Worm (Caenorhabditis elegans) whole organism, L4 larva: Measurements from ENCODE around the gene sri-70.

ENCODE experiments used
- Y5F2A.4 ChIP-seq: fragments of 200-800 bp; sonication (Bioruptor generic); optimal IDR thresholded peaks from 2 replicates; lab custom pipeline; 2018; ENCODE audit warnings: mild to moderate bottlenecking, missing genetic modification characterization, missing compliant biosample characterization
- ces-1 ChIP-seq: fragments of 150-350 bp; sonication (generic microtip); optimal IDR thresholded peaks from 4 replicates; lab custom pipeline; 2014; ENCODE audit warnings: missing biosample characterization, missing genetic modification reagents, missing genetic modification characterization
- daf-19 ChIP-seq: fragments of 200-800 bp; sonication (Bioruptor generic); conservative IDR thresholded peaks from 2 replicates; pipeline ENCODE4 v1.3.6; 2022; ENCODE audit warnings: missing genetic modification characterization, missing compliant biosample characterization
- dpl-1 ChIP-seq: fragments of 150-350 bp; optimal IDR thresholded peaks from 2 replicates; lab custom pipeline; 2014; ENCODE audit warnings: missing biosample characterization, missing genetic modification reagents, missing genetic modification characterization
- dve-1 ChIP-seq: sonication (generic microtip); optimal IDR thresholded peaks from 2 replicates; lab custom pipeline; 2017; ENCODE audit warnings: antibody characterized with exemption, mild to moderate bottlenecking, missing genetic modification characterization, missing compliant biosample characterization; ENCODE audit not compliant: insufficient read depth
- lin-13 ChIP-seq: fragments of 150-350 bp; optimal IDR thresholded peaks from 2 replicates; lab custom pipeline; 2014; ENCODE audit warnings: missing biosample characterization, missing genetic modification reagents, missing genetic modification characterization
- nhr-11 ChIP-seq: fragments of 150-350 bp; optimal IDR thresholded peaks from 2 replicates; lab custom pipeline; 2014; ENCODE audit warnings: missing biosample characterization, missing genetic modification characterization
- nhr-237 ChIP-seq: sonication (generic microtip); optimal IDR thresholded peaks from 2 replicates; lab custom pipeline; 2017; ENCODE audit warnings: missing biosample characterization, missing genetic modification characterization
- nhr-6 ChIP-seq: fragments of 150-350 bp; optimal IDR thresholded peaks from 2 replicates; lab custom pipeline; 2014; ENCODE audit warnings: missing biosample characterization, missing genetic modification characterization
- snpc-4 ChIP-seq: fragments of 150-350 bp; optimal IDR thresholded peaks from 2 replicates; lab custom pipeline; 2014; ENCODE audit warnings: missing biosample characterization, missing genetic modification characterization
- unc-62 ChIP-seq, 3 experiments: fragments of 150-350 bp in 1 of 3; sonication (generic microtip); optimal IDR thresholded peaks in 2 of 3; peaks in 1 of 3; 1 replicate in 1 of 3; 2 replicates in 2 of 3; lab custom pipeline; 2014 to 2017; ENCODE audit warnings: missing biosample characterization in 3 of 3, missing genetic modification characterization in 3 of 3, missing genetic modification reagents in 3 of 3, missing genotype in 1 of 3

DNA sequence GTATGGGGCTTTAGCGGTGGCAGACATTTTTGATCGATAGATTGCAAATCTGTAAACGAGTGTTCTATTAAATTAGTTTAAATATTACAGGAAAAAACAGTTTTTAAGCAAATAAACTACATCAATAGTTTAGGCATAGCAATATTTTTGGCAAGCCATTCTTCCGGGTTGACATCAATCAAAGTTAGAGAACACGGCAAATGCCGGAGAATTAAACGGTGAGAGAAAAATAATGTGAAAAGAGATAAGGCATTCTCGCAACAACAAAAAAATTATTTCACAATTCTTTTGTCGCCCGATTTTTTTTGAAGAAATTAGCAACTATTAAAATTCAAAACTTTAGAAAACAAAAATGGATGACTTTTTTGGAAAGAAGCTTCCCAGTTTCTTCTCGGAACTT lies 42.0 kb downstream of the sri-70 start, which contains the start of the genes fbxa-188 and fbxa-189:
- no peak for TF ChIP-seq daf-19 (GFP tag; lab: Robert Waterston, UW)
- TF ChIP-seq snpc-4 (tag; lab: Kevin White, UChicago) = no peak
- no peak for TF ChIP-seq nhr-6 (tag; lab: Kevin White, UChicago)
- no peak for TF ChIP-seq unc-62 (GFP tag; optimal IDR thresholded peaks at IDR 0.05 in 1 of 2; lab: Kevin White, UChicago)
- no peak for TF ChIP-seq unc-62 (tag; optimal IDR thresholded peaks at IDR 0.05; lab: Kevin White, UChicago)
- peak; percentile 12 for TF ChIP-seq dve-1 (tag; lab: Kevin White, UChicago)
- TF ChIP-seq dpl-1 (GFP tag; lab: Kevin White, UChicago) = no peak
- no peak for TF ChIP-seq nhr-237 (tag; lab: Kevin White, UChicago)
- TF ChIP-seq ces-1 (GFP tag; lab: Kevin White, UChicago) = no peak
- TF ChIP-seq lin-13 = no peak
- TF ChIP-seq Y5F2A.4 (GFP tag; lab: Kevin White, UChicago) = no peak
- TF ChIP-seq nhr-11 (tag; lab: Kevin White, UChicago) = no peak
